Worm (Caenorhabditis elegans): Measurements from ENCODE around the gene dot-1.2.

ce11 chrX:11885577-11885976, 16.4 kb upstream of the dot-1.2 start, which contains the start of gene Y62H9A.7:
- TF ChIP-seq him-1 (tag; optimal IDR thresholded peaks at IDR 0.05) (no peak), W03F9.2 (tag; optimal IDR thresholded peaks at IDR 0.05) (no peak)
